Fruit fly (Drosophila melanogaster) whole organism, embryonic: ENCODE measurements around the gene sky.
A peak's percentile ranks its signal among the peaks of the same experiment; 100 is the strongest.

ENCODE experiments used
- Atf6 ChIP-seq: fragments of 200-800 bp; sonication (Bioruptor generic); IDR thresholded peaks from 2 replicates; pipeline ENCODE4 v1.3.6; 2022; ENCODE audit warnings: missing biosample characterization, missing genetic modification characterization
- B-H1 ChIP-seq: fragments of 200-800 bp; sonication (Bioruptor generic); IDR thresholded peaks from 3 replicates; pipeline ENCODE4 v1.3.6; 2022; ENCODE audit warnings: missing biosample characterization, missing genetic modification characterization
- Bteb2 ChIP-seq: fragments of 200-800 bp; sonication (Bioruptor generic); optimal IDR thresholded peaks from 2 replicates; lab custom pipeline; 2016; ENCODE audit warnings: missing biosample characterization, missing genetic modification characterization
- CG10462 ChIP-seq: fragments of 200-800 bp; sonication (Bioruptor generic); optimal IDR thresholded peaks from 2 replicates; lab custom pipeline; 2016; ENCODE audit warnings: missing biosample characterization, missing genetic modification characterization
- CG10654 ChIP-seq: fragments of 200-800 bp; sonication (Bioruptor generic); optimal IDR thresholded peaks from 2 replicates; lab custom pipeline; 2016; ENCODE audit warnings: missing biosample characterization, missing genetic modification characterization
- CG10959 ChIP-seq: fragments of 200-800 bp; sonication (Bioruptor generic); IDR thresholded peaks from 2 replicates; pipeline ENCODE4 v1.3.6; 2022; ENCODE audit warnings: missing biosample characterization, missing genetic modification characterization
- CG13424 ChIP-seq: fragments of 200-800 bp; sonication (Bioruptor generic); optimal IDR thresholded peaks from 2 replicates; lab custom pipeline; 2019; ENCODE audit warnings: missing biosample characterization, mild to moderate bottlenecking, missing genetic modification characterization, moderate library complexity
- CG14014 ChIP-seq: fragments of 200-800 bp; sonication (Bioruptor generic); IDR thresholded peaks from 2 replicates; pipeline ENCODE4 v1.3.6; 2022; ENCODE audit warnings: missing biosample characterization, missing genetic modification characterization
- CG14860 ChIP-seq: fragments of 200-800 bp; sonication (Bioruptor generic); IDR thresholded peaks from 3 replicates; pipeline ENCODE4 v1.3.6; 2022; ENCODE audit warnings: missing biosample characterization, missing genetic modification characterization; ENCODE audit not compliant: partially characterized antibody
- CG15696 ChIP-seq: fragments of 200-800 bp; sonication (Bioruptor generic); optimal IDR thresholded peaks from 2 replicates; lab custom pipeline; 2019; ENCODE audit warnings: missing biosample characterization, mild to moderate bottlenecking, missing genetic modification characterization, moderate library complexity
- CG18476 ChIP-seq: fragments of 200-800 bp; sonication (Bioruptor generic); optimal IDR thresholded peaks from 2 replicates; lab custom pipeline; 2016; ENCODE audit warnings: missing biosample characterization, mild to moderate bottlenecking, missing genetic modification characterization
- CG3065 ChIP-seq: fragments of 200-800 bp; sonication (Bioruptor generic); optimal IDR thresholded peaks from 2 replicates; lab custom pipeline; 2016; ENCODE audit warnings: missing biosample characterization, missing genetic modification characterization
- CG31365 ChIP-seq: fragments of 200-800 bp; sonication (Bioruptor generic); optimal IDR thresholded peaks from 2 replicates; lab custom pipeline; 2018; ENCODE audit warnings: missing biosample characterization, mild to moderate bottlenecking, missing genetic modification characterization
- CG31441 ChIP-seq: fragments of 200-800 bp; sonication (Bioruptor generic); IDR thresholded peaks from 2 replicates; pipeline ENCODE4 v1.3.6; 2022; ENCODE audit warnings: missing biosample characterization, missing genetic modification characterization
- CG3163 ChIP-seq: fragments of 200-800 bp; sonication (Bioruptor generic); optimal IDR thresholded peaks from 3 replicates; lab custom pipeline; 2016; ENCODE audit warnings: missing biosample characterization, missing genetic modification characterization
- CG42726 ChIP-seq: fragments of 200-800 bp; sonication (Bioruptor generic); IDR thresholded peaks from 2 replicates; pipeline ENCODE4 v1.3.6; 2022; ENCODE audit warnings: missing biosample characterization, missing genetic modification characterization; ENCODE audit not compliant: partially characterized antibody
- CG4854 ChIP-seq: fragments of 200-800 bp; sonication (Bioruptor generic); optimal IDR thresholded peaks from 2 replicates; lab custom pipeline; 2016; ENCODE audit warnings: missing biosample characterization, missing genetic modification characterization, inconsistent platforms
- CG5180 ChIP-seq: fragments of 200-800 bp; sonication (Bioruptor generic); optimal IDR thresholded peaks from 3 replicates; lab custom pipeline; 2017; ENCODE audit warnings: missing biosample characterization, missing genetic modification characterization, mild to moderate bottlenecking, moderate library complexity, missing genetic modification reagents
- CG7271 ChIP-seq: fragments of 200-800 bp; sonication (Bioruptor generic); optimal IDR thresholded peaks from 2 replicates; lab custom pipeline; 2018; ENCODE audit warnings: missing biosample characterization, mild to moderate bottlenecking, missing genetic modification characterization, moderate library complexity
- CG7987 ChIP-seq: fragments of 200-800 bp; sonication (Bioruptor generic); optimal IDR thresholded peaks from 2 replicates; lab custom pipeline; 2018; ENCODE audit warnings: missing biosample characterization, mild to moderate bottlenecking, missing genetic modification characterization, moderate library complexity
- CG8478 ChIP-seq: fragments of >200 bp; optimal IDR thresholded peaks from 2 replicates; lab custom pipeline; 2018
- CG9437 ChIP-seq: fragments of 200-800 bp; sonication (Bioruptor generic); optimal IDR thresholded peaks from 2 replicates; lab custom pipeline; 2018; ENCODE audit warnings: missing biosample characterization, mild to moderate bottlenecking, missing genetic modification characterization
- CG9932 ChIP-seq: fragments of 200-800 bp; sonication (Bioruptor generic); IDR thresholded peaks from 2 replicates; pipeline ENCODE4 v1.3.6; 2022; ENCODE audit warnings: missing biosample characterization, missing genetic modification characterization
- Camta ChIP-seq: fragments of 200-800 bp; sonication (Bioruptor generic); optimal IDR thresholded peaks from 2 replicates; lab custom pipeline; 2016; ENCODE audit warnings: missing biosample characterization, missing genetic modification characterization
- CoRest ChIP-seq: fragments of 200-800 bp; sonication (Bioruptor generic); optimal IDR thresholded peaks from 3 replicates; lab custom pipeline; 2018; ENCODE audit warnings: missing biosample characterization, mild to moderate bottlenecking, missing genetic modification characterization, moderate library complexity
- Hand ChIP-seq: fragments of 200-800 bp; sonication (Bioruptor generic); optimal IDR thresholded peaks from 2 replicates; lab custom pipeline; 2017; ENCODE audit warnings: mild to moderate bottlenecking, missing biosample characterization, missing genetic modification reagents, missing genetic modification characterization
- Hmr ChIP-seq: fragments of 200-800 bp; sonication (Bioruptor generic); optimal IDR thresholded peaks from 3 replicates; lab custom pipeline; 2017; ENCODE audit warnings: mild to moderate bottlenecking, missing biosample characterization, missing genetic modification reagents, missing genetic modification characterization
- Kr ChIP-seq: fragments of 200-800 bp; sonication (Bioruptor generic); optimal IDR thresholded peaks from 2 replicates; lab custom pipeline; 2017; ENCODE audit warnings: missing biosample characterization, mild to moderate bottlenecking, missing genetic modification characterization
- Lpt ChIP-seq: fragments of >200 bp; optimal IDR thresholded peaks from 2 replicates; lab custom pipeline; 2018; ENCODE audit warnings: missing biosample characterization, missing genetic modification characterization
- Meics ChIP-seq: fragments of 200-800 bp; sonication (Bioruptor generic); optimal IDR thresholded peaks from 2 replicates; lab custom pipeline; 2017; ENCODE audit warnings: missing biosample characterization, mild to moderate bottlenecking, missing genetic modification characterization
- Optix ChIP-seq: fragments of 200-800 bp; sonication (Bioruptor generic); IDR thresholded peaks from 3 replicates; pipeline ENCODE4 v1.3.6; 2022; ENCODE audit warnings: missing biosample characterization, missing genetic modification characterization
- Ptx1 ChIP-seq: fragments of 200-800 bp; sonication (Bioruptor generic); IDR thresholded peaks from 2 replicates; pipeline ENCODE4 v1.3.6; 2022; ENCODE audit warnings: missing biosample characterization, missing genetic modification characterization
- Scr ChIP-seq: fragments of 200-800 bp; sonication (Bioruptor generic); IDR thresholded peaks from 2 replicates; pipeline ENCODE4 v1.3.6; 2022; ENCODE audit warnings: missing biosample characterization, missing genetic modification characterization; ENCODE audit not compliant: partially characterized antibody
- aop ChIP-seq: fragments of 200-800 bp; sonication (Bioruptor generic); IDR thresholded peaks from 2 replicates; pipeline ENCODE4 v1.3.6; 2022; ENCODE audit warnings: missing biosample characterization, missing genetic modification characterization
- dysf ChIP-seq: fragments of 200-800 bp; sonication (Bioruptor generic); IDR thresholded peaks from 3 replicates; pipeline ENCODE4 v1.3.6; 2022; ENCODE audit warnings: missing biosample characterization, missing genetic modification characterization
- fd96Cb ChIP-seq: fragments of 200-800 bp; sonication (Bioruptor generic); optimal IDR thresholded peaks from 2 replicates; lab custom pipeline; 2018; ENCODE audit warnings: missing biosample characterization, mild to moderate bottlenecking, missing genetic modification characterization, moderate library complexity
- gsb-n ChIP-seq: fragments of 200-800 bp; sonication (Bioruptor generic); optimal IDR thresholded peaks from 3 replicates; lab custom pipeline; 2018; ENCODE audit warnings: missing biosample characterization, mild to moderate bottlenecking, missing genetic modification characterization
- hkb ChIP-seq, 2 experiments: fragments of 200-800 bp in 1 of 2; fragments of >200 bp in 1 of 2; sonication (Bioruptor generic) in 1 of 2; IDR thresholded peaks in 1 of 2; optimal IDR thresholded peaks in 1 of 2; 2 replicates each; pipeline versions ENCODE4 v1.3.6 to Lab custom; 2017 to 2022; ENCODE audit warnings: missing biosample characterization in 1 of 2, missing genetic modification characterization in 1 of 2
- lbe ChIP-seq: fragments of 200-800 bp; sonication (Bioruptor generic); optimal IDR thresholded peaks from 2 replicates; lab custom pipeline; 2016; ENCODE audit warnings: missing biosample characterization, mild to moderate bottlenecking, missing genetic modification characterization
- onecut ChIP-seq: fragments of 200-800 bp; sonication (Bioruptor generic); IDR thresholded peaks from 2 replicates; pipeline ENCODE4 v1.3.6; 2022; ENCODE audit warnings: missing biosample characterization, missing genetic modification characterization
- pan ChIP-seq, 4 experiments: fragments of >200 bp in 3 of 4; fragments of 200-800 bp in 1 of 4; sonication (Bioruptor generic) in 1 of 4; optimal IDR thresholded peaks in 3 of 4; IDR thresholded peaks in 1 of 4; 2 replicates each; pipeline versions ENCODE4 v1.3.6 to Lab custom; 2017 to 2022; ENCODE audit warnings: missing biosample characterization in 2 of 4, missing genetic modification characterization in 2 of 4, mixed read lengths in 1 of 4
- pros ChIP-seq: fragments of 200-800 bp; sonication (Bioruptor generic); optimal IDR thresholded peaks from 3 replicates; lab custom pipeline; 2019; ENCODE audit warnings: missing biosample characterization, mild to moderate bottlenecking, missing genetic modification characterization, moderate library complexity
- pzg ChIP-seq: fragments of 200-800 bp; sonication (Bioruptor generic); optimal IDR thresholded peaks from 3 replicates; lab custom pipeline; 2018; ENCODE audit warnings: missing biosample characterization, mild to moderate bottlenecking, missing genetic modification characterization, moderate library complexity
- sd ChIP-seq: fragments of 200-800 bp; sonication (Bioruptor generic); optimal IDR thresholded peaks from 3 replicates; lab custom pipeline; 2018; ENCODE audit warnings: missing biosample characterization, mild to moderate bottlenecking, missing genetic modification characterization, moderate library complexity
- shn ChIP-seq: fragments of 200-800 bp; sonication (Bioruptor generic); optimal IDR thresholded peaks from 3 replicates; lab custom pipeline; 2016; ENCODE audit warnings: missing biosample characterization, missing genetic modification characterization
- tap ChIP-seq: fragments of 200-800 bp; optimal IDR thresholded peaks from 3 replicates; lab custom pipeline; 2019; ENCODE audit warnings: missing biosample characterization, mild to moderate bottlenecking, missing genetic modification characterization, moderate library complexity
- usp ChIP-seq: fragments of >200 bp; optimal IDR thresholded peaks from 2 replicates; lab custom pipeline; 2017; ENCODE audit warnings: missing biosample characterization, missing genetic modification characterization

The sky gene

DNA sequence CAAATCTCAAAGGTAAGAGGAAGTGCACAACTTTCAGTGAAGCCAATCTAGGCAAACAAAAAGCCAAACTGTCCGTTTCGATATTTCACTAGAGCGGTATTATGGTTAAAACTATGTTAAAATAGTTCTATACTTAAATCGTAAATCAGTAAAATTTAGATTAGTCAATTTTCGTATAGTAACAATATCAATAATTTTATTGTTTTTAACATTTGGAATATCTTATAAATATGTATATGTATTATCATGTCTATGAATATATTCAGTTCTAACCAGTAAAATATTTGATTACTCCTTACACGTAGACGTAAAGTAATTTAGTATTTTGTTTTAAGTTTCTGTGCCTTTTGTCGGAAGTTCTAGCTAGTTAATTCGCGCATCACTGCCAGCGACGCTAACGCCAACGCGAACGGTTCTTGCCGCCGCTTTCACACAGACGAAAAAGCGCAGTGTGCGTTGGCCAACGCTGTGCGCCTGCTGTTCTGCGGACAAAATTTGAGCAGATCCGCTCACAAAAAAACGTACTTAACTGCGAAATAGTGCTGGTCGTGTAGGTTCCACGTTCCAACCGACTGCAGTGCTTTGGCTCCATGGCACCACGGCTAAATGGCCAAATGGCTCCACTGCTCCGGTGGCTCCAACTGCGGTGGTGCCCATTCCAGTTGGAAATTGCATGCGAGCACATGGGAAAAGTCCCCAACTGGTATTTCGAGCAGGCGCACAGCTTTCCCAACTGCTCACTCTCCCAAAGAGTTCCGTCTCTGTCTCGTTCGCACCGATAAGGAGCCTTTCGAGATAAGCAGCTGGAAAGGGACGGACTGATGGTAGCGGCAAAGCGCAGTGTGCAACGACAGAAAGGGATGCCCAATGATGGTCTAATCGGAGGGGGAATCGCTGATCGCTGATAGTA is 95.3 kb downstream of the sky start (continued):
- peak; percentile 4 for TF ChIP-seq CG10462 (GFP tag; lab: Kevin White, UChicago)
- TF ChIP-seq CG7271 (tag; lab: Kevin White, UChicago): no peak
- TF ChIP-seq dysf (GFP tag; lab: Robert Waterston, UW): no peak
- TF ChIP-seq CG8478: peak; percentile 93
- TF ChIP-seq B-H1 (GFP tag; lab: Robert Waterston, UW): no peak
- TF ChIP-seq CG10959 (GFP tag; lab: Robert Waterston, UW): no peak
- peak; percentile 16 for TF ChIP-seq CG7987
- TF ChIP-seq CG31365: peak; percentile 45
- TF ChIP-seq Optix: peak; percentile 36; the same call in 1 of the 3 replicates
- TF ChIP-seq Camta (GFP tag; lab: Kevin White, UChicago): no peak
- TF ChIP-seq CG4854 (GFP tag; lab: Kevin White, UChicago): no peak
- TF ChIP-seq CG5180 (GFP tag; lab: Kevin White, UChicago): peak; percentile 58
- TF ChIP-seq CG3163 (GFP tag; lab: Kevin White, UChicago): peak; percentile 74
- peak; percentile 20 for TF ChIP-seq Hmr (GFP tag; lab: Kevin White, UChicago)
- TF ChIP-seq CG18476 (GFP tag; lab: Kevin White, UChicago): no peak
- no peak for TF ChIP-seq onecut
- TF ChIP-seq tap (tag; lab: Kevin White, UChicago): peak; percentile 12
- TF ChIP-seq usp (GFP tag; lab: Kevin White, UChicago): no peak
- TF ChIP-seq CoRest (tag; lab: Kevin White, UChicago): peak; percentile 41
- peak; percentile 59; the same call in 1 of the 2 replicates for TF ChIP-seq CG31441 (GFP tag; lab: Robert Waterston, UW)
- peak; percentile 9 for TF ChIP-seq pzg (GFP tag; lab: Kevin White, UChicago)
- TF ChIP-seq sd (tag; lab: Kevin White, UChicago): peak; percentile 96
- TF ChIP-seq Ptx1 (GFP tag; lab: Robert Waterston, UW): no peak
- TF ChIP-seq Meics (GFP tag; lab: Kevin White, UChicago): peak; percentile 33
- TF ChIP-seq CG3065 (GFP tag; lab: Kevin White, UChicago): no peak
- peak; percentile 48 for TF ChIP-seq Scr (GFP tag; lab: Robert Waterston, UW)
- peak; percentile 48; the same call in 1 of the 2 replicates for TF ChIP-seq CG14014
- no peak for TF ChIP-seq CG42726 (GFP tag; lab: Robert Waterston, UW)
- peak; percentile 1 for TF ChIP-seq fd96Cb (tag; lab: Kevin White, UChicago)
- TF ChIP-seq shn (GFP tag; lab: Kevin White, UChicago): no peak
- no peak for TF ChIP-seq gsb-n (tag; lab: Kevin White, UChicago)
- peak; percentile 18 for TF ChIP-seq CG13424
- no peak for TF ChIP-seq CG9437 (GFP tag; lab: Kevin White, UChicago)
- peak; percentile 6 for TF ChIP-seq Bteb2 (GFP tag; lab: Kevin White, UChicago)
- 0 out of 2 replicates have a peak, but pooled peaks have one; percentile 8 for TF ChIP-seq Atf6
- TF ChIP-seq CG15696 (tag; lab: Kevin White, UChicago): no peak
- TF ChIP-seq CG14860 (GFP tag; lab: Robert Waterston, UW): no peak; the same call in 2 of the 3 replicates
- no peak for TF ChIP-seq aop
- peak; percentile 88 for TF ChIP-seq pros (GFP tag; lab: Kevin White, UChicago)
- no peak for TF ChIP-seq CG10654 (GFP tag; lab: Kevin White, UChicago)
- peak; percentile 39 for TF ChIP-seq lbe
- no peak for TF ChIP-seq Hand (GFP tag; lab: Kevin White, UChicago)
- no peak for TF ChIP-seq Kr (GFP tag; lab: Kevin White, UChicago)
- no peak for TF ChIP-seq hkb (optimal IDR thresholded peaks at IDR 0.05; lab: Kevin White, UChicago)
- peak; percentile 45 for TF ChIP-seq hkb (GFP tag; IDR thresholded peaks at IDR 0.05; lab: Robert Waterston, UW)
- no peak for TF ChIP-seq Lpt
- no peak for TF ChIP-seq pan (optimal IDR thresholded peaks at IDR 0.05; lab: Kevin White, UChicago)
- no peak for TF ChIP-seq pan (GFP tag; optimal IDR thresholded peaks at IDR 0.05 in 1 of 2, IDR thresholded peaks at IDR 0.05 in 1 of 2)
- peak; percentile 45 for TF ChIP-seq CG9932 (GFP tag; lab: Robert Waterston, UW)
